Fruit fly (Drosophila melanogaster) whole organism, larva: Measurements from ENCODE around the gene Trf.

Experiments
- noc ChIP-seq: fragments of 200-800 bp; sonication (Bioruptor generic); optimal IDR thresholded peaks from 3 replicates; lab custom pipeline; 2019; ENCODE audit warnings: missing biosample characterization, mild to moderate bottlenecking, missing genetic modification characterization, moderate library complexity

The Trf gene

DNA sequence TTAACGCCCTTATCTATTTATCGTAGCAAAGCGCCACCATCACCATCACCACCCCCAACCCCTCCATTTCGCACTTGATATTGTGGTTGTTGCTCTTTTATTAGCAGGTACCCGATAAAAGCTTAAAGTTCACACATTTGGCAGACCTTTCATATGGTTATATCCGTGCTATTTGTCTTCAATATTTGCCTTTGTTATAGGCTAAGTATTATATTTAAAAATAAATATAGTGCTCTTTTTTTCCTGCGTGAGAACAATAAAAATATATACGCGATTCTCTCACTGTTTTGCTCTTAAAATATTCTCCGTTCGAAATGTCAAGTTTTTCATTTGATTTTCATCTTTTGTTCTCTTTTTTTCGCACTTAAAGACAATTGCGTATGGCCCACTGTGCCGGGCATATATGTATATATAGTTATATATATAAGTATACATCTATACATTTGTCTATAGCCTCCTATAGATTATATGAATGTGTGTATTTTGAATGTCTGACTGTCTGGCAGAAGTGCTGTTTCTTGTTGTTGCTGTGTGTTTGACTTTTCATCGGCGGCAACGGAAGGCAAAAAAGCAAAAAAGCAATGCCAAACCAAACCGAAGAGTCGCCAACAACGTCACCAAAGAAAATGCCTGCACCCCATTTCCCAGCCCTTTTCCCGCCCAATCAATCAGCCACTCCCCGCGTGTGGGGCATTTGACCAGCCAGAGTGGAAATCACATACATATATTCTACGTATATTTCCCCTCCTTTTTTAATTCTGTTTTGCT, 21.5 kb downstream of the Trf start:
- TF ChIP-seq noc (tag; lab: Kevin White, UChicago): no peak

dm6 chr2L:8095176-8095575, 22.5 kb downstream of the Trf start:
- TF ChIP-seq noc (tag; lab: Kevin White, UChicago): no peak

DNA sequence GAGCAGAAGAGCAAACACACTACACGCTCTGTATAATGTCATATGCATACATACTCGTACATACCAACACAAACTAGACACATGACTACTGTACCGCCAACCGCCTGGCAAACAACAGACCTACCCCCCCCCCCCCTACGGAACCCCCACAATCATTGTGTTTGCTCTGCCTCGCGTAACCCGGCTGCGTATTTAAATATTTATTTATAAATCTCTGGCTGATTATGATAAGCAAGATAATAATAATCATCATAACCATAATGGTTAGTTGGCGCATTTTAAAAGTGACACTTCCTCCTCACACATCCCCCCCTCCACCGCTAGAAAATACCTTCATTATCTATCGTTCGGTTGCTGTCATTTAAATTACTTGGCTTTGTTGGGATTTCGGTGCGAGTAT, 24.8 kb downstream of the Trf start:
- TF ChIP-seq noc (tag; lab: Kevin White, UChicago): peak; percentile 84

dm6 chr2L:8097964-8098945, 25.6 kb downstream of the Trf start:
- TF ChIP-seq noc (tag; lab: Kevin White, UChicago): no peak

- no peak for TF ChIP-seq noc (tag; lab: Kevin White, UChicago)
Observed at dm6 chr2L:8099050-8099449, 26.4 kb downstream of the Trf start.

DNA sequence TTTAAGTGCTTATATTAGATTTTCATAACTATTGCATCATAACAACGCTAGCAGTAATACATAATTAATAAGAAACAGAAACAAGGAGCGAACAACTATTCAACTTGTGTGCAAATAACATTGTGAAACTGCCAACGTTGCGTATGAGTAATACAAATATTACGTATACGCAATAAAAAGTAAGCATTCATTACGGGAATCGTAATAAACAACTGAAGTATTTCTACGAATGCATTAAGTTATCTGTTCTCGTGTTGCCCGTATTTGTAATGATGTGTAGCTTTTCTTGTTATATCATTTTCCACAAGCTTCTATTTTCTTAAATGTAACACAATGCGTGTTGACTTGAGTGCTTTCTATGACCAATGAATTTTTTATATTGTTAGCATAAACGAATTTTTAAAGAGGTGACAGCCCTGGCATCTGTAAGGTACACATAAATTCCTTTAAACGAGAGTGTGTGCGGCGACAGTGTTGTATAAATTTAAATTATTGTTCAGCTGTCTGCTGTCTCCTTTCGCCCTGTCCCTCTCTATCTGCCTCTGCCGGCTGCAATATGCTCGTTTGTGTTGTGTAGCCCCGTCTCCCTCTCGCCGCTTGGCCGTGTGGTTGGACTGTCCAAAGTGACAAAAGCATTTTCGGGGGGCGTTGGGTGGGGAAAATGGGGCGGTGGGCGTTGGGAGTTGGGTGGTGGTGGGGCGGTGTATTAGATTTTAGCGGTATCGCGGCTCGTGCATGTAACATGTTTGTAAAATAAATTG, 27.1 kb downstream of the Trf start:
- no peak for TF ChIP-seq noc (tag; lab: Kevin White, UChicago)

dm6 chr2L:8100489-8101352, 28.0 kb downstream of the Trf start:
- TF ChIP-seq noc (tag; lab: Kevin White, UChicago): peak; percentile 64

- TF ChIP-seq noc (tag; lab: Kevin White, UChicago): no peak
Observed at dm6 chr2L:8103073-8103472, 30.4 kb downstream of the Trf start.

DNA sequence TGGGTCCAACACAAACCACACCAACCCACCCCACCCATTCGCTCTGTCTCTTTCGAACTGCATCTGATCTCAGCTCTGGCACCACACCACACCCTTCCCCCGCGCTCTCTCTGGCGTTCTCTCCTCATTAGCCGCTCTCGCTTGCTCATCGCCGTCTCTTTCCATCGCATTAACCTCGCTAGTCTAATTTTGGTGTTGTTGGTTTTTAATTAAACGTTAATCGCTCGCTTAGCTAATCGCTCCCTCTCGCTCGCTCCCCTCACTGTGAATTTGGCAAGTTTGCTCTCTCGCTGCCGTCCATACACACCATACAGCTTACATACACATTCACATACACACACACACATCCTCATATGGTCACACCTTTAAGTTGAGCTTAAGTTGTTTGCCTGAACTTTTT, 31.4 kb downstream of the Trf start:
- no peak for TF ChIP-seq noc (tag; lab: Kevin White, UChicago)

DNA sequence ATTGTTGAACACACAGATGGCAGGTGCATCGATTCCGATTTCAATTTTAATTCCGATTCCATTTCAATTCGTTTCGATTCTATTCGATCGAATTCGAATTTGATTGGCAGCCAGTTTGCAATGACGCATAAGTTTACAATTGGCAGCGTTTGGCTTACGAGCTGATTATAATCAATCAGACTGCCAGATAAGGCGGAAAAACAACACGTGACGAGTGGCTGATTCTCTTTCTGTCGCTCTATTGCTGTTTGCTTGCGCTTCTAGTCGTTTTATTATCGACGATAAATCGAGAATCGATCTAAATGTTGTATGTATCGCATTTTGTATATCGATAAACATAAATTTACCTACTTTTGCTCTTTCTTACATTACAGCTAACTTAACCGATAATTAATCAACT, 32.0 kb downstream of the Trf start:
- TF ChIP-seq noc (tag; lab: Kevin White, UChicago): no peak

DNA sequence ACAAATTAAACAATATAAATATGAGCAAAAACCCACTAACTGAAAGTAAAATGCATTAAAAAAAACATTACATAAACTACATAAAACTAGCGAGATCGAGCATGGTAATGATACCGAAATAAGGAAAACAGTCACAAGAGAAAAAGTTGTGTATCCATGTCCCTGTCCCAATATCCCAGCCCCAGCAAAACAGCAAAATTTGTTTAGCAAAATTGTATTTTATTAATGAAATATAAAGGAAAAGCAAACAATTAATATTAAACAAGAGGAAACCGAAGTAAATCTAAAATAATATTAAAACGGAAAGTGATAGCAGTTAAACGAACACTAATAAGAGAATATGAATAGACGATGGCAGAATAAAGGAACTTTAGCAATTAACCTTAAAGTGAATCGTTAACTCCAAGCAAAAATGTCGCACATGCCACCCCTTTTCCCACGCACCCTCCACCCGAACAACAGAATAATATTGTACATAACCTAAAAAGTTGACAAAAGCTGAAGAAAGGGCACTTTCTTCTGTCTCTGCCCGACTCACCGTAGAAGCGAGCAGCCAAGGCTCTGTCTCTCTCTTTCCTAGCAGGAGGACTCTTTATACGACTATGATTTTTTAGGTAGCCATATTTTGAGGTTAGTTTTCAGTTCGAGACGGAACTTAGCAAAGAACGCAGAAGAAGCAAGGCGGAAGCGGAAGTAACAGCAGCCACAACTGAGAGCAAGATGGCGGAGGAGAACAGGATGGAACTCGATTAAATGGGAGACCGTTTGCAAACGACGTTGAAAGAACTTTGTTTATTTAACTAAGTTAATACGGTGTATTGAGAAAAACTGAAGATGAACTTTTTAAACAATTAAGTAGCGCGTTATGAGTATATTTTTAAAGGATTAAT, 38.1 kb downstream of the Trf start:
- TF ChIP-seq noc (tag; lab: Kevin White, UChicago): no peak

DNA sequence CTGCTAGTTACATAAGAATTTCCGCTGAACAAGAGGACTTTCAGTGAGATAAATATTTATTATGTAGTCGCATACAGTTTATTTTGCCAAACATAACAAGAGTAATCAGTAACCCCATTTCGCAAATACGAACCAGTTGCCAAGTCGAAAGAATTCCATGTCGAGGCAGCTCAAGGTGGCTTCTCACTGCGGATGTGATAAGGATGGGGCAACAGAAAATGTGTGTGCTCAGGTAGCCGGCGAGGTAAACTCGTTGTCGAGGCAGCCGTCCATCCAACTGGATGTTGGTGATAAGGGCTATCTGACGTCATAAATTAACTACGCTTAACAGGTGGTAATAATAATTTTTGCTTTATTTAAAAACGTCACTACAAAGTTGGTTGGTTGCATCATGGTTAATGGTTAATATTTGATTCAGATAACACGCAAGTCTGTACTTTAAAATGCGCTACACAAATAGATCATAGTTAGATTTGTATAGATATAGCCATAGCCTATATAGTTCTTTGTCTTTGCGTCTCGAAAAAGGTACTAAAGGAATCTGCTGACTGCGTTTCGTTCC, 44.0 kb downstream of the Trf start:
- TF ChIP-seq noc (tag; lab: Kevin White, UChicago): peak; percentile 41
